Fruit fly (Drosophila melanogaster) whole organism, embryonic: Measurements from ENCODE around the gene Tre1.

Experiments used
- B-H2 ChIP-seq: fragments of 200-800 bp; sonication (Bioruptor generic); optimal IDR thresholded peaks from 2 replicates; lab custom pipeline; 2018; ENCODE audit warnings: missing biosample characterization, mild to moderate bottlenecking, missing genetic modification characterization
- CG1024 ChIP-seq: fragments of 200-800 bp; sonication (Bioruptor generic); IDR thresholded peaks from 2 replicates; pipeline ENCODE4 v1.3.6; 2022; ENCODE audit warnings: missing biosample characterization, missing genetic modification characterization
- CG10274 ChIP-seq: fragments of 200-800 bp; sonication (Bioruptor generic); optimal IDR thresholded peaks from 3 replicates; lab custom pipeline; 2017; ENCODE audit warnings: missing biosample characterization, mild to moderate bottlenecking, missing genetic modification characterization
- CG10321 ChIP-seq: fragments of 200-800 bp; sonication (Bioruptor generic); IDR thresholded peaks from 2 replicates; pipeline ENCODE4 v1.3.6; 2022; ENCODE audit warnings: missing biosample characterization, missing genetic modification characterization
- CG12299 ChIP-seq: fragments of 200-800 bp; sonication (Bioruptor generic); optimal IDR thresholded peaks from 2 replicates; lab custom pipeline; 2018; ENCODE audit warnings: missing biosample characterization, mild to moderate bottlenecking, missing genetic modification characterization
- CG12942 ChIP-seq: fragments of 200-800 bp; sonication (Bioruptor generic); optimal IDR thresholded peaks from 3 replicates; lab custom pipeline; 2016; ENCODE audit warnings: missing biosample characterization, missing genetic modification characterization
- CG15073 ChIP-seq: fragments of 200-800 bp; sonication (Bioruptor generic); optimal IDR thresholded peaks from 2 replicates; lab custom pipeline; 2016; ENCODE audit warnings: missing biosample characterization, missing genetic modification characterization
- CG16779 ChIP-seq: fragments of 200-800 bp; sonication (Bioruptor generic); IDR thresholded peaks from 2 replicates; pipeline ENCODE4 v1.3.6; 2022; ENCODE audit warnings: missing biosample characterization, missing genetic modification characterization
- CG18764 ChIP-seq: fragments of 200-800 bp; sonication (Bioruptor generic); optimal IDR thresholded peaks from 3 replicates; lab custom pipeline; 2016; ENCODE audit warnings: missing biosample characterization, missing genetic modification characterization
- CG2875 ChIP-seq: fragments of 200-800 bp; sonication (Bioruptor generic); optimal IDR thresholded peaks from 2 replicates; lab custom pipeline; 2017; ENCODE audit warnings: missing biosample characterization, mild to moderate bottlenecking, missing genetic modification characterization, missing genetic modification reagents
- CG2889 ChIP-seq: fragments of 200-800 bp; sonication (Bioruptor generic); IDR thresholded peaks from 3 replicates; pipeline ENCODE4 v1.3.6; 2022; ENCODE audit warnings: missing biosample characterization, missing genetic modification characterization
- CG31388 ChIP-seq: fragments of 200-800 bp; sonication (Bioruptor generic); optimal IDR thresholded peaks from 2 replicates; lab custom pipeline; 2016; ENCODE audit warnings: missing biosample characterization, missing genetic modification characterization
- CG3163 ChIP-seq: fragments of 200-800 bp; sonication (Bioruptor generic); optimal IDR thresholded peaks from 3 replicates; lab custom pipeline; 2016; ENCODE audit warnings: missing biosample characterization, missing genetic modification characterization
- CG33213 ChIP-seq: fragments of 200-800 bp; sonication (Bioruptor generic); optimal IDR thresholded peaks from 3 replicates; lab custom pipeline; 2016; ENCODE audit warnings: missing biosample characterization, missing genetic modification characterization
- CG34376 ChIP-seq: fragments of 200-800 bp; sonication (Bioruptor generic); optimal IDR thresholded peaks from 2 replicates; lab custom pipeline; 2018; ENCODE audit warnings: missing biosample characterization, mild to moderate bottlenecking, missing genetic modification characterization
- CG42726 ChIP-seq: fragments of 200-800 bp; sonication (Bioruptor generic); IDR thresholded peaks from 2 replicates; pipeline ENCODE4 v1.3.6; 2022; ENCODE audit warnings: missing biosample characterization, missing genetic modification characterization; ENCODE audit not compliant: partially characterized antibody
- CG4328 ChIP-seq: fragments of 200-800 bp; sonication (Bioruptor generic); optimal IDR thresholded peaks from 3 replicates; lab custom pipeline; 2017; ENCODE audit warnings: missing biosample characterization, missing genetic modification reagents, missing genetic modification characterization
- CG4617 ChIP-seq: fragments of 200-800 bp; sonication (Bioruptor generic); optimal IDR thresholded peaks from 3 replicates; lab custom pipeline; 2016; ENCODE audit warnings: missing biosample characterization, missing genetic modification characterization, borderline replicate concordance
- D19A ChIP-seq: fragments of 200-800 bp; optimal IDR thresholded peaks from 3 replicates; lab custom pipeline; 2019; ENCODE audit warnings: missing biosample characterization, mild to moderate bottlenecking, missing genetic modification characterization, moderate library complexity
- Deaf1 ChIP-seq: fragments of 200-800 bp; optimal IDR thresholded peaks from 3 replicates; lab custom pipeline; 2019; ENCODE audit warnings: missing biosample characterization, mild to moderate bottlenecking, missing genetic modification characterization, moderate library complexity
- E2f1 ChIP-seq: fragments of 200-800 bp; sonication (Bioruptor generic); IDR thresholded peaks from 2 replicates; pipeline ENCODE4 v1.3.6; 2022; ENCODE audit warnings: missing biosample characterization, missing genetic modification characterization
- ERR ChIP-seq: fragments of 200-800 bp; sonication (Bioruptor generic); optimal IDR thresholded peaks from 2 replicates; lab custom pipeline; 2016; ENCODE audit warnings: missing biosample characterization, missing genetic modification characterization
- HLH3B ChIP-seq: fragments of 200-800 bp; sonication (Bioruptor generic); IDR thresholded peaks from 2 replicates; pipeline ENCODE4 v1.3.6; 2022; ENCODE audit warnings: missing biosample characterization, missing genetic modification characterization
- Hand ChIP-seq: fragments of 200-800 bp; sonication (Bioruptor generic); optimal IDR thresholded peaks from 2 replicates; lab custom pipeline; 2017; ENCODE audit warnings: mild to moderate bottlenecking, missing biosample characterization, missing genetic modification reagents, missing genetic modification characterization
- Hmx ChIP-seq: fragments of 200-800 bp; sonication (Bioruptor generic); optimal IDR thresholded peaks from 2 replicates; lab custom pipeline; 2016; ENCODE audit warnings: missing biosample characterization, missing genetic modification characterization
- Mrtf ChIP-seq: fragments of 200-800 bp; sonication (Bioruptor generic); IDR thresholded peaks from 3 replicates; pipeline ENCODE4 v1.3.6; 2022; ENCODE audit warnings: missing biosample characterization, missing genetic modification characterization
- NfI ChIP-seq: fragments of 200-800 bp; sonication (Bioruptor generic); optimal IDR thresholded peaks from 3 replicates; lab custom pipeline; 2018; ENCODE audit warnings: missing biosample characterization, mild to moderate bottlenecking, missing genetic modification characterization, moderate library complexity
- Ravus ChIP-seq: fragments of 200-800 bp; sonication (Bioruptor generic); IDR thresholded peaks from 2 replicates; pipeline ENCODE4 v1.3.6; 2022; ENCODE audit warnings: missing biosample characterization, missing genetic modification characterization
- Stat92E ChIP-seq, 3 experiments: fragments of >200 bp in 2 of 3; fragments of 200-800 bp in 1 of 3; sonication (Bioruptor generic) in 1 of 3; optimal IDR thresholded peaks; 2 replicates each; lab custom pipeline; 2017 to 2019; ENCODE audit warnings: missing biosample characterization in 3 of 3, missing genetic modification characterization in 3 of 3, mild to moderate bottlenecking in 1 of 3, moderate library complexity in 1 of 3
- Taf1 ChIP-seq: fragments of 200-800 bp; sonication (Bioruptor generic); IDR thresholded peaks from 2 replicates; pipeline ENCODE4 v1.3.6; 2022; ENCODE audit warnings: missing biosample characterization, missing genetic modification characterization
- abd-A ChIP-seq: fragments of 200-800 bp; sonication (Bioruptor generic); optimal IDR thresholded peaks from 3 replicates; lab custom pipeline; 2019; ENCODE audit warnings: missing biosample characterization, mild to moderate bottlenecking, missing genetic modification characterization, moderate library complexity
- btn ChIP-seq: fragments of 200-800 bp; sonication (Bioruptor generic); optimal IDR thresholded peaks from 2 replicates; lab custom pipeline; 2016; ENCODE audit warnings: missing biosample characterization, missing genetic modification characterization
- chm ChIP-seq: fragments of 200-800 bp; sonication (Bioruptor generic); IDR thresholded peaks from 2 replicates; pipeline ENCODE4 v1.3.6; 2022; ENCODE audit warnings: missing biosample characterization, missing genetic modification characterization
- crp ChIP-seq, 2 experiments: fragments of 200-800 bp; sonication (Bioruptor generic); optimal IDR thresholded peaks; 2 replicates in 1 of 2; 3 replicates in 1 of 2; lab custom pipeline; 2017; ENCODE audit warnings: missing biosample characterization in 2 of 2, missing genetic modification characterization in 2 of 2, mild to moderate bottlenecking in 1 of 2, moderate library complexity in 1 of 2
- dan ChIP-seq: fragments of 200-800 bp; sonication (Bioruptor generic); IDR thresholded peaks from 2 replicates; pipeline ENCODE4 v1.3.6; 2022; ENCODE audit warnings: missing biosample characterization, missing genetic modification characterization
- dimm ChIP-seq: fragments of 200-800 bp; sonication (Bioruptor generic); IDR thresholded peaks from 2 replicates; pipeline ENCODE4 v1.3.6; 2022; ENCODE audit warnings: missing biosample characterization, missing genetic modification characterization
- dmrt11E ChIP-seq: fragments of 200-800 bp; sonication (Bioruptor generic); optimal IDR thresholded peaks from 3 replicates; lab custom pipeline; 2018; ENCODE audit warnings: missing biosample characterization, mild to moderate bottlenecking, missing genetic modification characterization, moderate library complexity
- dysf ChIP-seq: fragments of 200-800 bp; sonication (Bioruptor generic); IDR thresholded peaks from 3 replicates; pipeline ENCODE4 v1.3.6; 2022; ENCODE audit warnings: missing biosample characterization, missing genetic modification characterization
- gro ChIP-seq: fragments of 200-800 bp; sonication (Bioruptor generic); optimal IDR thresholded peaks from 2 replicates; lab custom pipeline; 2016; ENCODE audit warnings: missing biosample characterization, missing genetic modification characterization
- kni ChIP-seq: fragments of 200-800 bp; sonication (Bioruptor generic); optimal IDR thresholded peaks from 3 replicates; lab custom pipeline; 2017; ENCODE audit warnings: mild to moderate bottlenecking, missing biosample characterization, missing genetic modification reagents, missing genetic modification characterization
- p53 ChIP-seq: fragments of 200-800 bp; sonication (Bioruptor generic); optimal IDR thresholded peaks from 2 replicates; lab custom pipeline; 2016; ENCODE audit warnings: missing biosample characterization, missing genetic modification characterization
- pb ChIP-seq: fragments of 200-800 bp; sonication (Bioruptor generic); optimal IDR thresholded peaks from 3 replicates; lab custom pipeline; 2016; ENCODE audit warnings: missing biosample characterization, missing genetic modification characterization
- repo ChIP-seq: fragments of 200-800 bp; sonication (Bioruptor generic); optimal IDR thresholded peaks from 2 replicates; lab custom pipeline; 2016; ENCODE audit warnings: missing biosample characterization, missing genetic modification characterization
- row ChIP-seq: fragments of 200-800 bp; sonication (Bioruptor generic); IDR thresholded peaks from 3 replicates; pipeline ENCODE4 v1.3.6; 2022; ENCODE audit warnings: missing biosample characterization, missing genetic modification characterization
- slou ChIP-seq: fragments of 200-800 bp; sonication (Bioruptor generic); optimal IDR thresholded peaks from 3 replicates; lab custom pipeline; 2016; ENCODE audit warnings: missing biosample characterization, missing genetic modification characterization
- slp2 ChIP-seq: fragments of 200-800 bp; sonication (Bioruptor generic); optimal IDR thresholded peaks from 2 replicates; lab custom pipeline; 2016; ENCODE audit warnings: missing biosample characterization, missing genetic modification characterization
- so ChIP-seq: fragments of 200-800 bp; sonication (Bioruptor generic); IDR thresholded peaks from 3 replicates; pipeline ENCODE4 v1.3.6; 2022; ENCODE audit warnings: missing biosample characterization, missing genetic modification characterization
- sqz ChIP-seq: fragments of 200-800 bp; sonication (Bioruptor generic); optimal IDR thresholded peaks from 3 replicates; lab custom pipeline; 2018; ENCODE audit warnings: missing biosample characterization, mild to moderate bottlenecking, missing genetic modification characterization
- tgo ChIP-seq: fragments of 200-800 bp; sonication (Bioruptor generic); IDR thresholded peaks from 3 replicates; pipeline ENCODE4 v1.3.6; 2022; ENCODE audit warnings: missing biosample characterization, missing genetic modification characterization
- zf30C ChIP-seq: fragments of 200-800 bp; sonication (Bioruptor generic); optimal IDR thresholded peaks from 3 replicates; lab custom pipeline; 2018; ENCODE audit warnings: missing biosample characterization, mild to moderate bottlenecking, missing genetic modification characterization

The Tre1 gene

dm6 chrX:5679079-5679932 lies 471 bp downstream of the Tre1 start (continued):
- TF ChIP-seq E2f1 (GFP tag; lab: Robert Waterston, UW): no peak
- TF ChIP-seq gro (GFP tag; lab: Kevin White, UChicago): no peak
- TF ChIP-seq sqz (GFP tag; lab: Kevin White, UChicago): peak; percentile 88
- 0 out of 2 replicates have a peak, but pooled peaks have one; percentile 10 for TF ChIP-seq CG10321 (GFP tag; lab: Robert Waterston, UW)
- TF ChIP-seq Taf1 (GFP tag; lab: Robert Waterston, UW): no peak
- no peak for TF ChIP-seq crp (GFP tag; optimal IDR thresholded peaks at IDR 0.05; lab: Kevin White, UChicago)
- TF ChIP-seq Ravus (GFP tag; lab: Robert Waterston, UW): no peak
- no peak for TF ChIP-seq p53 (GFP tag; lab: Kevin White, UChicago)
- TF ChIP-seq btn (GFP tag; lab: Kevin White, UChicago): peak; percentile 3
- no peak for TF ChIP-seq CG2889 (GFP tag; lab: Robert Waterston, UW)
- peak; percentile 44 for TF ChIP-seq kni (GFP tag; lab: Kevin White, UChicago)
- TF ChIP-seq chm (GFP tag; lab: Robert Waterston, UW): peak; percentile 24; the same call in 1 of the 2 replicates
- no peak for TF ChIP-seq CG31388
- no peak for TF ChIP-seq ERR
- no peak for TF ChIP-seq dimm (GFP tag; lab: Robert Waterston, UW)
- no peak for TF ChIP-seq so (GFP tag; lab: Robert Waterston, UW)
- no peak for TF ChIP-seq CG34376 (GFP tag; lab: Kevin White, UChicago)
- TF ChIP-seq B-H2 (GFP tag; lab: Kevin White, UChicago): no peak
- TF ChIP-seq Deaf1 (tag; lab: Kevin White, UChicago): peak; percentile 26
- no peak for TF ChIP-seq CG42726 (GFP tag; lab: Robert Waterston, UW)
- no peak for TF ChIP-seq NfI (GFP tag; lab: Kevin White, UChicago)
- TF ChIP-seq row (GFP tag; lab: Robert Waterston, UW): peak; percentile 48; the same call in 1 of the 3 replicates
- TF ChIP-seq Mrtf (GFP tag; lab: Robert Waterston, UW): no peak
- peak; percentile 15 for TF ChIP-seq CG12942 (GFP tag; lab: Kevin White, UChicago)
- no peak for TF ChIP-seq Hand
- peak; percentile 77 for TF ChIP-seq zf30C (GFP tag; lab: Kevin White, UChicago)
- TF ChIP-seq CG4328 (GFP tag; lab: Kevin White, UChicago): no peak
- TF ChIP-seq tgo (GFP tag; lab: Robert Waterston, UW): no peak
- TF ChIP-seq CG16779 (GFP tag; lab: Robert Waterston, UW): no peak
- TF ChIP-seq CG1024 (GFP tag; lab: Robert Waterston, UW): no peak; the same call in 1 of the 2 replicates
- peak; percentile 17 for TF ChIP-seq CG33213 (GFP tag; lab: Kevin White, UChicago)
- no peak for TF ChIP-seq Hmx
- TF ChIP-seq CG3163: no peak
- TF ChIP-seq CG12299: no peak
- peak; percentile 41 for TF ChIP-seq CG18764 (GFP tag; lab: Kevin White, UChicago)
- TF ChIP-seq dmrt11E (tag; lab: Kevin White, UChicago): peak; percentile 81
- no peak for TF ChIP-seq repo (GFP tag; lab: Kevin White, UChicago)
- no peak for TF ChIP-seq dan (GFP tag; lab: Robert Waterston, UW)
- TF ChIP-seq slp2: peak; percentile 27
- no peak for TF ChIP-seq CG4617 (GFP tag; lab: Kevin White, UChicago)
- TF ChIP-seq CG2875 (GFP tag; lab: Kevin White, UChicago): peak; percentile 19
- no peak for TF ChIP-seq CG15073 (GFP tag; lab: Kevin White, UChicago)
- TF ChIP-seq abd-A (tag; lab: Kevin White, UChicago): no peak
- peak; percentile 43 for TF ChIP-seq D19A (tag; lab: Kevin White, UChicago)
- TF ChIP-seq dysf (GFP tag; lab: Robert Waterston, UW): no peak
- no peak for TF ChIP-seq CG10274
- TF ChIP-seq slou (GFP tag; lab: Kevin White, UChicago): no peak
- TF ChIP-seq HLH3B: peak; percentile 38; the same call in 1 of the 2 replicates
- TF ChIP-seq pb (GFP tag; lab: Kevin White, UChicago): no peak
- TF ChIP-seq Stat92E (GFP tag; optimal IDR thresholded peaks at IDR 0.05; lab: Kevin White, UChicago): no peak
